Worm (Caenorhabditis elegans): ENCODE data around the gene tsp-1.

- TF ChIP-seq egl-27 (tag; optimal IDR thresholded peaks at IDR 0.05) (no peak), tbx-2 (tag; optimal IDR thresholded peaks at IDR 0.05) (no peak), unc-62 (GFP tag; optimal IDR thresholded peaks at IDR 0.05) (no peak), zag-1 (tag; optimal IDR thresholded peaks at IDR 0.05) (no peak)
These were observed 40.2 kb downstream of the tsp-1 start for ce11 chrIII:8199060-8199459.
